Worm (Caenorhabditis elegans) whole organism, late embryonic: ENCODE measurements around the gene mdt-26.

Experiments used
- ama-1 ChIP-seq: fragments of 150-350 bp; optimal IDR thresholded peaks from 2 replicates; lab custom pipeline; 2014
- ceh-18 ChIP-seq: sonication (generic microtip); optimal IDR thresholded peaks from 2 replicates; lab custom pipeline; 2016; ENCODE audit warnings: missing genetic modification characterization, missing compliant biosample characterization
- ceh-24 ChIP-seq: sonication (generic microtip); optimal IDR thresholded peaks from 2 replicates; lab custom pipeline; 2016; ENCODE audit warnings: mild to moderate bottlenecking, missing genetic modification characterization, missing compliant biosample characterization
- ceh-48 ChIP-seq: sonication (generic microtip); optimal IDR thresholded peaks from 2 replicates; lab custom pipeline; 2016; ENCODE audit warnings: missing genetic modification characterization, inconsistent platforms, missing compliant biosample characterization
- che-1 ChIP-seq: sonication (generic microtip); optimal IDR thresholded peaks from 2 replicates; lab custom pipeline; 2016; ENCODE audit warnings: mild to moderate bottlenecking, missing genetic modification characterization, missing compliant biosample characterization
- dmd-4 ChIP-seq: sonication (generic microtip); optimal IDR thresholded peaks from 2 replicates; lab custom pipeline; 2016; ENCODE audit warnings: borderline replicate concordance, missing genetic modification characterization, missing compliant biosample characterization
- elt-2 ChIP-seq: sonication (generic microtip); optimal IDR thresholded peaks from 2 replicates; lab custom pipeline; 2016; ENCODE audit warnings: missing genetic modification reagents, missing genetic modification characterization, missing compliant biosample characterization
- ets-4 ChIP-seq: sonication (generic microtip); optimal IDR thresholded peaks from 2 replicates; lab custom pipeline; 2016; ENCODE audit warnings: missing genetic modification characterization, missing compliant biosample characterization
- lin-11 ChIP-seq: fragments of 200-800 bp; sonication (Bioruptor generic); optimal IDR thresholded peaks from 2 replicates; lab custom pipeline; 2018; ENCODE audit warnings: mild to moderate bottlenecking, missing genetic modification characterization, missing compliant biosample characterization
- pha-2 ChIP-seq: sonication (generic microtip); optimal IDR thresholded peaks from 2 replicates; lab custom pipeline; 2017; ENCODE audit warnings: mild to moderate bottlenecking, missing genetic modification characterization, missing compliant biosample characterization
- pha-4 ChIP-seq: fragments of 150-350 bp; optimal IDR thresholded peaks from 2 replicates; lab custom pipeline; 2018; ENCODE audit warnings: missing biosample characterization, missing genetic modification reagents, missing genetic modification characterization
- sox-4 ChIP-seq: sonication (generic microtip); optimal IDR thresholded peaks from 2 replicates; lab custom pipeline; 2017; ENCODE audit warnings: mild to moderate bottlenecking, missing genetic modification characterization, inconsistent platforms, missing compliant biosample characterization

- no peak for TF ChIP-seq ceh-18 (tag; lab: Kevin White, UChicago)
- TF ChIP-seq ets-4: no peak
- no peak for TF ChIP-seq sox-4 (tag; lab: Kevin White, UChicago)
- no peak for TF ChIP-seq ama-1 (lab: Kevin White, UChicago)
- no peak for TF ChIP-seq ceh-48
- no peak for TF ChIP-seq pha-2 (tag; lab: Kevin White, UChicago)
- no peak for TF ChIP-seq che-1
- no peak for TF ChIP-seq lin-11 (tag; lab: Kevin White, UChicago)
- no peak for TF ChIP-seq ceh-24 (tag; lab: Kevin White, UChicago)
- TF ChIP-seq dmd-4: no peak
- TF ChIP-seq pha-4 (tag; lab: Kevin White, UChicago): no peak
- TF ChIP-seq elt-2: no peak
Measured at ce11 chrII:5642110-5642509, 18.9 kb upstream of the mdt-26 start.
